Fruit fly (Drosophila melanogaster) whole organism, prepupa: ENCODE measurements around the gene Hmbs.

Experiments
- Blimp-1 ChIP-seq: fragments of 200-800 bp; sonication (Bioruptor generic); optimal IDR thresholded peaks from 3 replicates; lab custom pipeline; 2017; ENCODE audit warnings: missing biosample characterization, missing genetic modification characterization, mild to moderate bottlenecking, moderate library complexity, missing genetic modification reagents
- CG10631 ChIP-seq: fragments of 200-800 bp; sonication (Bioruptor generic); optimal IDR thresholded peaks from 2 replicates; lab custom pipeline; 2016; ENCODE audit warnings: missing biosample characterization, missing genetic modification characterization
- CG10669 ChIP-seq: fragments of 200-800 bp; sonication (Bioruptor generic); optimal IDR thresholded peaks from 3 replicates; lab custom pipeline; 2018; ENCODE audit warnings: missing biosample characterization, mild to moderate bottlenecking, missing genetic modification characterization, moderate library complexity
- CG11294 ChIP-seq: fragments of 200-800 bp; sonication (Bioruptor generic); IDR thresholded peaks from 2 replicates; pipeline ENCODE4 v1.3.6; 2022; ENCODE audit warnings: missing biosample characterization, missing genetic modification characterization
- CG15336 ChIP-seq: fragments of 200-800 bp; sonication (Bioruptor generic); IDR thresholded peaks from 2 replicates; pipeline ENCODE4 v1.3.6; 2022; ENCODE audit warnings: missing biosample characterization, missing genetic modification characterization
- CG1621 ChIP-seq: fragments of 200-800 bp; sonication (Bioruptor generic); optimal IDR thresholded peaks from 3 replicates; lab custom pipeline; 2018; ENCODE audit warnings: missing biosample characterization, mild to moderate bottlenecking, missing genetic modification characterization
- CG16779 ChIP-seq: fragments of 200-800 bp; sonication (Bioruptor generic); optimal IDR thresholded peaks from 3 replicates; lab custom pipeline; 2017; ENCODE audit warnings: missing biosample characterization, mild to moderate bottlenecking, missing genetic modification characterization
- CG3032 ChIP-seq: fragments of 200-800 bp; optimal IDR thresholded peaks from 2 replicates; lab custom pipeline; 2019; ENCODE audit warnings: missing biosample characterization, mild to moderate bottlenecking, missing genetic modification characterization, moderate library complexity
- CG31627 ChIP-seq: fragments of 200-800 bp; sonication (Bioruptor generic); optimal IDR thresholded peaks from 3 replicates; lab custom pipeline; 2016; ENCODE audit warnings: missing biosample characterization, missing genetic modification characterization
- CG32006 ChIP-seq: fragments of 200-800 bp; sonication (Bioruptor generic); optimal IDR thresholded peaks from 3 replicates; lab custom pipeline; 2017; ENCODE audit warnings: missing biosample characterization, mild to moderate bottlenecking, missing genetic modification characterization
- CG34406 ChIP-seq: fragments of 200-800 bp; sonication (Bioruptor generic); optimal IDR thresholded peaks from 3 replicates; lab custom pipeline; 2016; ENCODE audit warnings: missing biosample characterization, missing genetic modification characterization
- CG3919 ChIP-seq: fragments of 200-800 bp; sonication (Bioruptor generic); optimal IDR thresholded peaks from 3 replicates; lab custom pipeline; 2016; ENCODE audit warnings: missing biosample characterization, missing genetic modification characterization
- CG4318 ChIP-seq: fragments of 200-800 bp; sonication (Bioruptor generic); optimal IDR thresholded peaks from 3 replicates; lab custom pipeline; 2017; ENCODE audit warnings: missing biosample characterization, mild to moderate bottlenecking, missing genetic modification characterization
- CG6163 ChIP-seq: fragments of 200-800 bp; sonication (Bioruptor generic); IDR thresholded peaks from 3 replicates; pipeline ENCODE4 v1.3.6; 2022; ENCODE audit warnings: missing biosample characterization, missing genetic modification characterization
- CG6276 ChIP-seq: fragments of 200-800 bp; sonication (Bioruptor generic); optimal IDR thresholded peaks from 2 replicates; lab custom pipeline; 2017; ENCODE audit warnings: missing biosample characterization, mild to moderate bottlenecking, missing genetic modification characterization
- CG6792 ChIP-seq: fragments of 200-800 bp; sonication (Bioruptor generic); optimal IDR thresholded peaks from 3 replicates; lab custom pipeline; 2016; ENCODE audit warnings: missing biosample characterization, missing genetic modification characterization
- CG6808 ChIP-seq: fragments of 200-800 bp; sonication (Bioruptor generic); optimal IDR thresholded peaks from 3 replicates; lab custom pipeline; 2017; ENCODE audit warnings: missing biosample characterization, missing genetic modification characterization, mild to moderate bottlenecking, moderate library complexity, missing genetic modification reagents
- CG7368 ChIP-seq: fragments of 200-800 bp; sonication (Bioruptor generic); optimal IDR thresholded peaks from 3 replicates; lab custom pipeline; 2016; ENCODE audit warnings: missing biosample characterization, missing genetic modification characterization
- CG8119 ChIP-seq: fragments of 200-800 bp; sonication (Bioruptor generic); IDR thresholded peaks from 3 replicates; pipeline ENCODE4 v1.3.6; 2022; ENCODE audit warnings: missing biosample characterization, missing genetic modification characterization
- CG8319 ChIP-seq: fragments of 200-800 bp; sonication (Bioruptor generic); optimal IDR thresholded peaks from 3 replicates; lab custom pipeline; 2016; ENCODE audit warnings: missing biosample characterization, missing genetic modification characterization
- CG9139 ChIP-seq: fragments of 200-800 bp; sonication (Bioruptor generic); optimal IDR thresholded peaks from 3 replicates; lab custom pipeline; 2017; ENCODE audit warnings: missing biosample characterization, mild to moderate bottlenecking, missing genetic modification characterization
- Eip75B ChIP-seq: fragments of 200-800 bp; sonication (Bioruptor generic); optimal IDR thresholded peaks from 3 replicates; lab custom pipeline; 2016; ENCODE audit warnings: missing biosample characterization, missing genetic modification characterization
- Eip93F ChIP-seq: fragments of 200-800 bp; sonication (Bioruptor generic); optimal IDR thresholded peaks from 2 replicates; lab custom pipeline; 2016; ENCODE audit warnings: missing biosample characterization, mild to moderate bottlenecking, missing genetic modification characterization
- Ets21C ChIP-seq: fragments of 200-800 bp; sonication (Bioruptor generic); optimal IDR thresholded peaks from 3 replicates; lab custom pipeline; 2016; ENCODE audit warnings: missing biosample characterization, missing genetic modification characterization
- Gug ChIP-seq: fragments of 200-800 bp; sonication (Bioruptor generic); IDR thresholded peaks from 2 replicates; pipeline ENCODE4 v1.3.6; 2022; ENCODE audit warnings: missing biosample characterization, missing genetic modification characterization
- Hr38 ChIP-seq: sonication (Bioruptor generic); optimal IDR thresholded peaks from 2 replicates; lab custom pipeline; 2016; ENCODE audit warnings: missing biosample characterization, missing genetic modification characterization
- Lpt ChIP-seq: fragments of 200-800 bp; sonication (Bioruptor generic); optimal IDR thresholded peaks from 3 replicates; lab custom pipeline; 2016; ENCODE audit warnings: missing biosample characterization, missing genetic modification characterization
- Met ChIP-seq: fragments of 200-800 bp; sonication (Bioruptor generic); optimal IDR thresholded peaks from 3 replicates; lab custom pipeline; 2016; ENCODE audit warnings: missing biosample characterization, missing genetic modification characterization
- OdsH ChIP-seq: fragments of 200-800 bp; sonication (Bioruptor generic); optimal IDR thresholded peaks from 3 replicates; lab custom pipeline; 2016; ENCODE audit warnings: missing biosample characterization, missing genetic modification characterization
- Smox ChIP-seq: fragments of 200-800 bp; sonication (Bioruptor generic); optimal IDR thresholded peaks from 3 replicates; lab custom pipeline; 2016; ENCODE audit warnings: missing biosample characterization, missing genetic modification characterization
- Sox102F ChIP-seq: fragments of 200-800 bp; sonication (Bioruptor generic); optimal IDR thresholded peaks from 2 replicates; lab custom pipeline; 2016; ENCODE audit warnings: missing biosample characterization, mild to moderate bottlenecking, missing genetic modification characterization
- Sox15 ChIP-seq: fragments of 200-800 bp; sonication (Bioruptor generic); optimal IDR thresholded peaks from 3 replicates; lab custom pipeline; 2016; ENCODE audit warnings: missing biosample characterization, missing genetic modification characterization
- achi ChIP-seq: fragments of 200-800 bp; sonication (Bioruptor generic); optimal IDR thresholded peaks from 3 replicates; lab custom pipeline; 2016; ENCODE audit warnings: missing biosample characterization, missing genetic modification characterization
- cyc ChIP-seq: fragments of 200-800 bp; sonication (Bioruptor generic); optimal IDR thresholded peaks from 3 replicates; lab custom pipeline; 2016; ENCODE audit warnings: missing biosample characterization, missing genetic modification characterization
- dac ChIP-seq: fragments of 200-800 bp; sonication (Bioruptor generic); optimal IDR thresholded peaks from 2 replicates; lab custom pipeline; 2017; ENCODE audit warnings: missing biosample characterization, mild to moderate bottlenecking, missing genetic modification characterization
- dsx ChIP-seq: fragments of 200-800 bp; optimal IDR thresholded peaks from 3 replicates; lab custom pipeline; 2019; ENCODE audit warnings: missing biosample characterization, mild to moderate bottlenecking, missing genetic modification characterization, moderate library complexity; ENCODE audit not compliant: poor library complexity, severe bottlenecking
- eg ChIP-seq: fragments of 200-800 bp; sonication (Bioruptor generic); IDR thresholded peaks from 3 replicates; pipeline ENCODE4 v1.3.6; 2022; ENCODE audit warnings: missing biosample characterization, missing genetic modification characterization
- fd59A ChIP-seq: fragments of 200-800 bp; sonication (Bioruptor generic); optimal IDR thresholded peaks from 2 replicates; lab custom pipeline; 2017; ENCODE audit warnings: missing biosample characterization, mild to moderate bottlenecking, missing genetic modification characterization, missing genetic modification reagents
- fd85E ChIP-seq: fragments of 200-800 bp; sonication (Bioruptor generic); optimal IDR thresholded peaks from 3 replicates; lab custom pipeline; 2016; ENCODE audit warnings: missing biosample characterization, missing genetic modification characterization
- fkh ChIP-seq: fragments of 200-800 bp; sonication (Bioruptor generic); optimal IDR thresholded peaks from 3 replicates; lab custom pipeline; 2017; ENCODE audit warnings: missing biosample characterization, mild to moderate bottlenecking, missing genetic modification characterization, moderate library complexity
- net ChIP-seq: fragments of 200-800 bp; sonication (Bioruptor generic); optimal IDR thresholded peaks from 3 replicates; lab custom pipeline; 2016; ENCODE audit warnings: missing biosample characterization, missing genetic modification characterization
- pdm3 ChIP-seq: fragments of 200-800 bp; sonication (Bioruptor generic); optimal IDR thresholded peaks from 3 replicates; lab custom pipeline; 2016; ENCODE audit warnings: missing biosample characterization, missing genetic modification characterization
- salr ChIP-seq, 2 experiments: fragments of 200-800 bp; sonication (Bioruptor generic); optimal IDR thresholded peaks; 3 replicates each; lab custom pipeline; 2016 to 2018; ENCODE audit warnings: missing biosample characterization in 2 of 2, missing genetic modification characterization in 2 of 2, mild to moderate bottlenecking in 1 of 2
- spab ChIP-seq: fragments of 200-800 bp; sonication (Bioruptor generic); optimal IDR thresholded peaks from 2 replicates; lab custom pipeline; 2017; ENCODE audit warnings: missing biosample characterization, mild to moderate bottlenecking, missing genetic modification characterization, missing genetic modification reagents
- svp ChIP-seq: fragments of 200-800 bp; sonication (Bioruptor generic); peaks from one replicate; lab custom pipeline; 2016; ENCODE audit warnings: missing biosample characterization, missing genetic modification characterization
- topi ChIP-seq: fragments of 200-800 bp; sonication (Bioruptor generic); optimal IDR thresholded peaks from 3 replicates; lab custom pipeline; 2016; ENCODE audit warnings: missing biosample characterization, missing genetic modification characterization

Hmbs gene

DNA sequence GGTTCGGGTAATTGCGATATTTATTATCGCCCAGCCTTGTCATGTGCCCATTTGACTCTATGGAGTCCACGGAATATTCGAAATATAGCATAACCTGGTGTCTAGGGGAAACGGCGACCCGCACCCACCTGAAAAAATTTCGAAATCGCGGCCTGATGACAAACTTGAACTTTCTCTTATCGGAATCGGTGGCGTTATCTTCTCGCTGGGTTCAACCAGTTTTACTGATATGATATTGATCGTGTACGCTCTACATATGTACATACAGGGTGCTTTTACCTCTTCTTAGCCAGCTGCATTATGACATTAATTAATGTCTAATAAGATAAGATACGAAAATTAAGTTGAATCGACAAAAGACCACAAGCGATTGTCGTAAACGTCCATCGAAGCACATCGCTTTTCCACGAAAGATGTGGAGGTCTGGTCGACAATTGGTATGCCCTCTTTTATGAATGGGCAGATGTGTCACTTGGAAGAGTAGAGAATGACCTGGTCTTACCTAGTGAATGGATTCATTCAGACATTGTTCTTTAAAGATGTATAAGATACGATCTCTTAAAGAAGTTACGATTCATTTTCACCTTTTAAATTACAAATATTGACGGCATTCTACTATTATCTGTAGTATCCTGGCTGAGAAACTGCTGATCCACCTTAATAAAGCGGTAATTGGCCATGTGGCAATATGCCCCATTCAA lies 14.3 kb upstream of the Hmbs start (continued):
- TF ChIP-seq CG6808 (GFP tag; lab: Kevin White, UChicago) (peak; percentile 5), CG1621 (tag; lab: Kevin White, UChicago) (peak; percentile 19), Blimp-1 (GFP tag; lab: Kevin White, UChicago) (no peak), cyc (GFP tag; lab: Kevin White, UChicago) (peak; percentile 34), CG16779 (tag; lab: Kevin White, UChicago) (peak; percentile 10), OdsH (GFP tag; lab: Kevin White, UChicago) (peak; percentile 54), CG6163 (GFP tag; lab: Robert Waterston, UW) (peak; percentile 35; the same call in 1 of the 3 replicates), Met (peak; percentile 35), pdm3 (GFP tag; lab: Kevin White, UChicago) (peak; percentile 60), CG31627 (GFP tag; lab: Kevin White, UChicago) (peak; percentile 39), CG11294 (no peak), Sox102F (GFP tag; lab: Kevin White, UChicago) (peak; percentile 69), fd59A (GFP tag; lab: Kevin White, UChicago) (peak; percentile 48), spab (GFP tag; lab: Kevin White, UChicago) (no peak), Eip75B (GFP tag; lab: Kevin White, UChicago) (peak; percentile 65), Smox (peak; percentile 54)
- TF ChIP-seq, all 60 proteins: peak for 45

DNA sequence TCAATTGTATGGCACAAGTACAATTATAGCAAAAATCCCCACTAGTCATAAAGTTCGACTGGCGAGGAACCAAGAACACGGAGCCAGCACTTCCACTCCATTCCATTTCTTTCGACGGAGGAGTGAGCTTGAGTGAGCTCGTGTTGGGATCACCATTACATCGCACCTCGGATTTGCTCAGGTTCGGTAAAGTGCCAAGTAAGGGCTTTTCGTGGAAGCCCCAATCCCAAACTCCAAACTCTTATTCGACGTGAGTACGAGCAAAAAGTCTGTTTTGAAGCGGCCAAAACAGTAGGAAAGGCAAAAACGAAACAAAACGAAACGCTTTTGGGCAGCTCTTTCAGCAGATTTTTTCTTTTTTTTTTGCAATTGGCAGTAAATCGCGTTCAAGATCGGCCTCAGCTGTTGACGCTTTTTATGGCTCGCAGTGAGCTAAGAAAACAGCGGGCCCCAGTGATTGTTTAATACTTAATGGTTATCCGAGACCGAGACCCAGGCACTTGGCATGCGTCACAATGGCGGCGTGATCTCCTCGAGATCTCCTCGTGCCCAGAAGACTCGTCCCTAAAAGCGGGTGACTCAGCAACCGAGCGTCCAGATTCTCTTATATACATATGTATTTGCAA lies 13.6 kb upstream of the Hmbs start:
- peak; percentile 9 for TF ChIP-seq Eip75B (GFP tag; lab: Kevin White, UChicago)
- TF ChIP-seq Met, result peak; percentile 21
- peak; percentile 32 for TF ChIP-seq Smox
- TF ChIP-seq CG8319 (GFP tag; lab: Kevin White, UChicago), result no peak
- TF ChIP-seq fd59A (GFP tag; lab: Kevin White, UChicago), result no peak
- no peak for TF ChIP-seq Hr38 (GFP tag; lab: Kevin White, UChicago)
- 0 out of 2 replicates have a peak, but pooled peaks have one; percentile 22 for TF ChIP-seq CG15336 (GFP tag; lab: Robert Waterston, UW)
- no peak for TF ChIP-seq dac (GFP tag; lab: Kevin White, UChicago)
- no peak for TF ChIP-seq CG6808 (GFP tag; lab: Kevin White, UChicago)
- no peak for TF ChIP-seq CG3919
- TF ChIP-seq CG11294, result no peak
- no peak for TF ChIP-seq CG7368
- TF ChIP-seq CG1621 (tag; lab: Kevin White, UChicago), result no peak
- TF ChIP-seq eg, result peak; percentile 51; the same call in 2 of the 3 replicates
- no peak for TF ChIP-seq CG31627 (GFP tag; lab: Kevin White, UChicago)
- TF ChIP-seq OdsH (GFP tag; lab: Kevin White, UChicago), result no peak
- TF ChIP-seq svp, result peak; percentile 82
- TF ChIP-seq CG34406 (GFP tag; lab: Kevin White, UChicago), result peak; percentile 2
- TF ChIP-seq Sox15 (GFP tag; lab: Kevin White, UChicago), result no peak
- no peak for TF ChIP-seq Lpt (GFP tag; lab: Kevin White, UChicago)
- no peak for TF ChIP-seq CG3032 (tag; lab: Kevin White, UChicago)
- TF ChIP-seq fd85E (GFP tag; lab: Kevin White, UChicago), result no peak
- no peak for TF ChIP-seq CG4318 (GFP tag; lab: Kevin White, UChicago)
- no peak for TF ChIP-seq Ets21C (GFP tag; lab: Kevin White, UChicago)
- no peak for TF ChIP-seq net (GFP tag; lab: Kevin White, UChicago)
- TF ChIP-seq salr (GFP tag; optimal IDR thresholded peaks at IDR 0.05; lab: Kevin White, UChicago), result no peak
- TF ChIP-seq CG10631 (GFP tag; lab: Kevin White, UChicago), result no peak
- TF ChIP-seq achi (GFP tag; lab: Kevin White, UChicago), result no peak
- no peak for TF ChIP-seq cyc (GFP tag; lab: Kevin White, UChicago)
- TF ChIP-seq CG6276 (GFP tag; lab: Kevin White, UChicago), result no peak
- peak; percentile 43 for TF ChIP-seq CG9139 (GFP tag; lab: Kevin White, UChicago)
- TF ChIP-seq Sox102F (GFP tag; lab: Kevin White, UChicago), result peak; percentile 63
- TF ChIP-seq CG6792, result peak; percentile 35
- TF ChIP-seq pdm3 (GFP tag; lab: Kevin White, UChicago), result no peak
- TF ChIP-seq CG8119, result no peak; the same call in 2 of the 3 replicates
- TF ChIP-seq CG32006 (GFP tag; lab: Kevin White, UChicago), result no peak
- TF ChIP-seq dsx (GFP tag; lab: Kevin White, UChicago), result no peak
- TF ChIP-seq Eip93F (GFP tag; lab: Kevin White, UChicago), result no peak
- TF ChIP-seq topi (GFP tag; lab: Kevin White, UChicago), result peak; percentile 8
- TF ChIP-seq CG10669 (GFP tag; lab: Kevin White, UChicago), result no peak
- TF ChIP-seq fkh (GFP tag; lab: Kevin White, UChicago), result no peak
- TF ChIP-seq Gug (GFP tag; lab: Robert Waterston, UW), result no peak
